Worm (Caenorhabditis elegans): ENCODE measurements around the gene T05H4.4.

DNA sequence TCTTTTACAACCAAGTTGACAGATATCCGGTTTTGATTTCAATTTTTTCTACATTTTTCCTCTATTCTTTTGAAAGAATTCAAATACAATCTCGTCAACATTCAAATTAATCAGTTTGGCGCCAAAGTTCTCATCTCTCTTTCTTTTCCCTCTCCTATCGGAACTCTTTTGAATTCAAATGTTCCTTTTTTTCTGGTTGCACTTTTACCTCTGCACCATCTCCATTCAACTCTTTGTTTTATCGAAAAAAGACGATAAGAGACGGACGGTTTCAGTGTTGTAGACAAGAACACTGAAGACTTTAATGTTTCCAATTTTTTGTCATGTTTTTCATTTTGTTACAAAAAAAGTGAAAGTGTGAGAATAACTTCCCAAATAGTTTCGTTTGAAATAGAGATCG is 37.3 kb downstream of the T05H4.4 start:
- TF ChIP-seq flt-1 (GFP tag; IDR thresholded peaks at IDR 0.05): no peak
- no peak for TF ChIP-seq ceh-13 (GFP tag; optimal IDR thresholded peaks at IDR 0.05)
- TF ChIP-seq sea-1 (GFP tag; conservative IDR thresholded peaks at IDR 0.05): no peak
- no peak for TF ChIP-seq ama-1 (optimal IDR thresholded peaks at IDR 0.05)
- no peak for TF ChIP-seq hnd-1 (tag; optimal IDR thresholded peaks at IDR 0.05)
- no peak for TF ChIP-seq hmbx-1 (tag; optimal IDR thresholded peaks at IDR 0.05)
- TF ChIP-seq tra-4 (tag; optimal IDR thresholded peaks at IDR 0.05): no peak
- TF ChIP-seq ets-7 (tag; optimal IDR thresholded peaks at IDR 0.05): no peak
- TF ChIP-seq tbx-37 (GFP tag; conservative IDR thresholded peaks at IDR 0.05): no peak
- TF ChIP-seq tbx-11 (GFP tag; IDR thresholded peaks at IDR 0.05): no peak
- TF ChIP-seq aly-1 (tag; optimal IDR thresholded peaks at IDR 0.05): no peak

All from whole organism, early embryonic.